Fruit fly (Drosophila melanogaster) whole organism, embryonic: ENCODE measurements around the gene CG5080.

ENCODE experiments used
- B-H2 ChIP-seq: fragments of 200-800 bp; sonication (Bioruptor generic); optimal IDR thresholded peaks from 2 replicates; lab custom pipeline; 2018; ENCODE audit warnings: missing biosample characterization, mild to moderate bottlenecking, missing genetic modification characterization
- CG13424 ChIP-seq: fragments of 200-800 bp; sonication (Bioruptor generic); optimal IDR thresholded peaks from 2 replicates; lab custom pipeline; 2019; ENCODE audit warnings: missing biosample characterization, mild to moderate bottlenecking, missing genetic modification characterization, moderate library complexity
- CG13894 ChIP-seq: fragments of 200-800 bp; sonication (Bioruptor generic); optimal IDR thresholded peaks from 3 replicates; lab custom pipeline; 2018; ENCODE audit warnings: missing biosample characterization, mild to moderate bottlenecking, missing genetic modification characterization, moderate library complexity
- CG1647 ChIP-seq: fragments of 200-800 bp; sonication (Bioruptor generic); optimal IDR thresholded peaks from 3 replicates; lab custom pipeline; 2016; ENCODE audit warnings: missing biosample characterization, missing genetic modification characterization
- CG17359 ChIP-seq: fragments of 200-800 bp; sonication (Bioruptor generic); optimal IDR thresholded peaks from 3 replicates; lab custom pipeline; 2018; ENCODE audit warnings: missing biosample characterization, mild to moderate bottlenecking, missing genetic modification characterization, moderate library complexity
- CG17361 ChIP-seq: fragments of 200-800 bp; sonication (Bioruptor generic); IDR thresholded peaks from 3 replicates; pipeline ENCODE4 v1.3.6; 2022; ENCODE audit warnings: missing biosample characterization, missing genetic modification characterization
- CG18011 ChIP-seq: fragments of 200-800 bp; sonication (Bioruptor generic); optimal IDR thresholded peaks from 2 replicates; lab custom pipeline; 2017; ENCODE audit warnings: missing biosample characterization, missing genetic modification characterization, mild to moderate bottlenecking, moderate library complexity, missing genotype
- CG1832 ChIP-seq: fragments of 200-800 bp; sonication (Bioruptor generic); optimal IDR thresholded peaks from 2 replicates; lab custom pipeline; 2017; ENCODE audit warnings: missing biosample characterization, mild to moderate bottlenecking, missing genetic modification characterization, inconsistent platforms
- CG4282 ChIP-seq: fragments of 200-800 bp; sonication (Bioruptor generic); optimal IDR thresholded peaks from 2 replicates; lab custom pipeline; 2016; ENCODE audit warnings: missing biosample characterization, missing genetic modification characterization
- CG6765 ChIP-seq: fragments of 200-800 bp; sonication (Bioruptor generic); optimal IDR thresholded peaks from 3 replicates; lab custom pipeline; 2017; ENCODE audit warnings: missing biosample characterization, mild to moderate bottlenecking, missing genetic modification characterization
- CG7357 ChIP-seq: fragments of 200-800 bp; sonication (Bioruptor generic); IDR thresholded peaks from 3 replicates; pipeline ENCODE4 v1.3.6; 2022; ENCODE audit warnings: missing biosample characterization, missing genetic modification characterization
- CG7839 ChIP-seq: fragments of 200-800 bp; sonication (Bioruptor generic); optimal IDR thresholded peaks from 3 replicates; lab custom pipeline; 2018; ENCODE audit warnings: missing biosample characterization, mild to moderate bottlenecking, missing genetic modification characterization, moderate library complexity
- CG9437 ChIP-seq: fragments of 200-800 bp; sonication (Bioruptor generic); optimal IDR thresholded peaks from 2 replicates; lab custom pipeline; 2018; ENCODE audit warnings: missing biosample characterization, mild to moderate bottlenecking, missing genetic modification characterization
- CG9932 ChIP-seq: fragments of 200-800 bp; sonication (Bioruptor generic); IDR thresholded peaks from 2 replicates; pipeline ENCODE4 v1.3.6; 2022; ENCODE audit warnings: missing biosample characterization, missing genetic modification characterization
- D19B ChIP-seq: fragments of 200-800 bp; sonication (Bioruptor generic); optimal IDR thresholded peaks from 2 replicates; lab custom pipeline; 2017; ENCODE audit warnings: missing biosample characterization, mild to moderate bottlenecking, missing genetic modification characterization
- Elba2 ChIP-seq: fragments of 200-800 bp; sonication (Bioruptor generic); optimal IDR thresholded peaks from 3 replicates; lab custom pipeline; 2016; ENCODE audit warnings: missing biosample characterization, missing genetic modification characterization
- HLH4C ChIP-seq: fragments of 200-800 bp; sonication (Bioruptor generic); IDR thresholded peaks from 3 replicates; pipeline ENCODE4 v1.3.6; 2022; ENCODE audit warnings: missing biosample characterization, missing genetic modification characterization; ENCODE audit not compliant: partially characterized antibody
- HLHmδ ChIP-seq: fragments of 200-800 bp; sonication (Bioruptor generic); optimal IDR thresholded peaks from 2 replicates; lab custom pipeline; 2018; ENCODE audit warnings: missing biosample characterization, mild to moderate bottlenecking, missing genetic modification characterization, moderate library complexity
- Jarid2 ChIP-seq: fragments of 200-800 bp; sonication (Bioruptor generic); optimal IDR thresholded peaks from 3 replicates; lab custom pipeline; 2017; ENCODE audit warnings: mild to moderate bottlenecking, missing biosample characterization, missing genetic modification reagents, missing genetic modification characterization
- Lim3 ChIP-seq: fragments of 200-800 bp; sonication (Bioruptor generic); IDR thresholded peaks from 2 replicates; pipeline ENCODE4 v1.3.6; 2022; ENCODE audit warnings: missing biosample characterization, missing genetic modification characterization
- Nf-YC ChIP-seq: fragments of 200-800 bp; optimal IDR thresholded peaks from 3 replicates; lab custom pipeline; 2019; ENCODE audit warnings: missing biosample characterization, mild to moderate bottlenecking, missing genetic modification characterization, moderate library complexity
- Oaz ChIP-seq: fragments of 200-800 bp; sonication (Bioruptor generic); IDR thresholded peaks from 2 replicates; pipeline ENCODE4 v1.3.6; 2022; ENCODE audit warnings: missing biosample characterization, missing genetic modification characterization
- Poxn ChIP-seq: fragments of 200-800 bp; sonication (Bioruptor generic); IDR thresholded peaks from 2 replicates; pipeline ENCODE4 v1.3.6; 2022; ENCODE audit warnings: missing biosample characterization, missing genetic modification characterization
- Side ChIP-seq: fragments of 200-800 bp; sonication (Bioruptor generic); optimal IDR thresholded peaks from 2 replicates; lab custom pipeline; 2016; ENCODE audit warnings: missing biosample characterization, missing genetic modification characterization
- Sox100B ChIP-seq: fragments of 200-800 bp; sonication (Bioruptor generic); optimal IDR thresholded peaks from 3 replicates; lab custom pipeline; 2018; ENCODE audit warnings: missing biosample characterization, mild to moderate bottlenecking, missing genetic modification characterization
- Stat92E ChIP-seq, 3 experiments: fragments of >200 bp in 2 of 3; fragments of 200-800 bp in 1 of 3; sonication (Bioruptor generic) in 1 of 3; optimal IDR thresholded peaks; 2 replicates each; lab custom pipeline; 2017 to 2019; ENCODE audit warnings: missing biosample characterization in 3 of 3, missing genetic modification characterization in 3 of 3, mild to moderate bottlenecking in 1 of 3, moderate library complexity in 1 of 3
- al ChIP-seq: fragments of 200-800 bp; sonication (Bioruptor generic); IDR thresholded peaks from 2 replicates; pipeline ENCODE4 v1.3.6; 2022; ENCODE audit warnings: missing biosample characterization, missing genetic modification characterization
- caup ChIP-seq: fragments of 200-800 bp; sonication (Bioruptor generic); optimal IDR thresholded peaks from 3 replicates; lab custom pipeline; 2017; ENCODE audit warnings: missing biosample characterization, mild to moderate bottlenecking, missing genetic modification characterization, moderate library complexity; ENCODE audit not compliant: severe bottlenecking
- crol ChIP-seq: fragments of 200-800 bp; sonication (Bioruptor generic); IDR thresholded peaks from 2 replicates; pipeline ENCODE4 v1.3.6; 2022; ENCODE audit warnings: missing biosample characterization, missing genetic modification characterization
- dmrt99B ChIP-seq: fragments of 200-800 bp; sonication (Bioruptor generic); optimal IDR thresholded peaks from 2 replicates; lab custom pipeline; 2018; ENCODE audit warnings: missing biosample characterization, mild to moderate bottlenecking, missing genetic modification characterization, moderate library complexity
- emc ChIP-seq: fragments of 200-800 bp; sonication (Bioruptor generic); optimal IDR thresholded peaks from 2 replicates; lab custom pipeline; 2016; ENCODE audit warnings: missing biosample characterization, missing genetic modification characterization
- exex ChIP-seq: fragments of 200-800 bp; sonication (Bioruptor generic); optimal IDR thresholded peaks from 4 replicates; lab custom pipeline; 2018; ENCODE audit warnings: missing biosample characterization, mild to moderate bottlenecking, missing genetic modification characterization, moderate library complexity
- ftz-f1 ChIP-seq: fragments of 200-800 bp; sonication (Bioruptor generic); optimal IDR thresholded peaks from 2 replicates; lab custom pipeline; 2016; ENCODE audit warnings: missing biosample characterization, missing genetic modification characterization
- gro ChIP-seq: fragments of 200-800 bp; sonication (Bioruptor generic); optimal IDR thresholded peaks from 2 replicates; lab custom pipeline; 2016; ENCODE audit warnings: missing biosample characterization, missing genetic modification characterization
- gsb ChIP-seq: fragments of 200-800 bp; sonication (Bioruptor generic); IDR thresholded peaks from 2 replicates; pipeline ENCODE4 v1.3.6; 2022; ENCODE audit warnings: missing biosample characterization, missing genetic modification characterization
- jumu ChIP-seq: fragments of 200-800 bp; sonication (Bioruptor generic); optimal IDR thresholded peaks from 3 replicates; lab custom pipeline; 2016; ENCODE audit warnings: missing biosample characterization, missing genetic modification characterization
- kni ChIP-seq: fragments of 200-800 bp; sonication (Bioruptor generic); optimal IDR thresholded peaks from 3 replicates; lab custom pipeline; 2017; ENCODE audit warnings: mild to moderate bottlenecking, missing biosample characterization, missing genetic modification reagents, missing genetic modification characterization
- lbe ChIP-seq: fragments of 200-800 bp; sonication (Bioruptor generic); optimal IDR thresholded peaks from 2 replicates; lab custom pipeline; 2016; ENCODE audit warnings: missing biosample characterization, mild to moderate bottlenecking, missing genetic modification characterization
- luna ChIP-seq: fragments of 200-800 bp; sonication (Bioruptor generic); optimal IDR thresholded peaks from 2 replicates; lab custom pipeline; 2016; ENCODE audit warnings: missing biosample characterization, missing genetic modification characterization
- org-1 ChIP-seq: fragments of 200-800 bp; sonication (Bioruptor generic); optimal IDR thresholded peaks from 2 replicates; lab custom pipeline; 2017; ENCODE audit warnings: missing biosample characterization, missing genetic modification characterization
- phol ChIP-seq: fragments of 200-800 bp; sonication (Bioruptor generic); optimal IDR thresholded peaks from 3 replicates; lab custom pipeline; 2018; ENCODE audit warnings: missing biosample characterization, mild to moderate bottlenecking, missing genetic modification characterization, moderate library complexity
- pzg ChIP-seq: fragments of 200-800 bp; sonication (Bioruptor generic); optimal IDR thresholded peaks from 3 replicates; lab custom pipeline; 2018; ENCODE audit warnings: missing biosample characterization, mild to moderate bottlenecking, missing genetic modification characterization, moderate library complexity
- seq ChIP-seq: fragments of 200-800 bp; sonication (Bioruptor generic); IDR thresholded peaks from 2 replicates; pipeline ENCODE4 v1.3.6; 2022; ENCODE audit warnings: missing biosample characterization, missing genetic modification characterization
- sim ChIP-seq: fragments of 200-800 bp; sonication (Bioruptor generic); IDR thresholded peaks from 2 replicates; pipeline ENCODE4 v1.3.6; 2022; ENCODE audit warnings: missing biosample characterization, missing genetic modification characterization
- toy ChIP-seq: fragments of 200-800 bp; sonication (Bioruptor generic); IDR thresholded peaks from 2 replicates; pipeline ENCODE4 v1.3.6; 2022; ENCODE audit warnings: missing biosample characterization, missing genetic modification characterization
- trem ChIP-seq: fragments of 200-800 bp; optimal IDR thresholded peaks from 3 replicates; lab custom pipeline; 2019; ENCODE audit warnings: missing biosample characterization, mild to moderate bottlenecking, missing genetic modification characterization, moderate library complexity
- trh ChIP-seq: fragments of 200-800 bp; sonication (Bioruptor generic); optimal IDR thresholded peaks from 2 replicates; lab custom pipeline; 2016; ENCODE audit warnings: missing biosample characterization, missing genetic modification characterization
- ttk ChIP-seq: fragments of 200-800 bp; sonication (Bioruptor generic); IDR thresholded peaks from 2 replicates; pipeline ENCODE4 v2.1.2; 2022; ENCODE audit warnings: missing biosample characterization, missing genetic modification characterization

The CG5080 gene

dm6 chr2L:1144371-1145360, 19.0 kb downstream of the CG5080 start (continued):
- TF ChIP-seq CG7839 (tag; lab: Kevin White, UChicago) (peak; percentile 67), kni (no peak), CG18011 (GFP tag; lab: Kevin White, UChicago) (no peak), CG4282 (GFP tag; lab: Kevin White, UChicago) (no peak), crol (GFP tag; lab: Robert Waterston, UW) (no peak), Stat92E (GFP tag; optimal IDR thresholded peaks at IDR 0.05; lab: Kevin White, UChicago) (no peak), B-H2 (no peak), trh (GFP tag; lab: Kevin White, UChicago) (no peak), caup (GFP tag; lab: Kevin White, UChicago) (peak; percentile 23), exex (peak; percentile 78), emc (no peak), CG9437 (GFP tag; lab: Kevin White, UChicago) (no peak), ftz-f1 (no peak), org-1 (peak; percentile 37), CG17359 (tag; lab: Kevin White, UChicago) (peak; percentile 71), trem (tag; lab: Kevin White, UChicago) (peak; percentile 24), gro (GFP tag; lab: Kevin White, UChicago) (peak; percentile 38), sim (GFP tag; lab: Robert Waterston, UW) (peak; percentile 29; the same call in 1 of the 2 replicates), luna (GFP tag; lab: Kevin White, UChicago) (no peak), D19B (GFP tag; lab: Kevin White, UChicago) (peak; percentile 69), CG9932 (GFP tag; lab: Robert Waterston, UW) (no peak), phol (peak; percentile 72), Sox100B (GFP tag; lab: Kevin White, UChicago) (no peak), Jarid2 (no peak), HLHmδ (no peak), CG7357 (GFP tag; lab: Robert Waterston, UW) (peak; percentile 37; the same call in 1 of the 3 replicates), HLH4C (GFP tag; lab: Robert Waterston, UW) (no peak), gsb (GFP tag; lab: Robert Waterston, UW) (no peak), ttk (GFP tag; lab: Robert Waterston, UW) (no peak), Elba2 (no peak), Poxn (no peak), Lim3 (GFP tag; lab: Robert Waterston, UW) (no peak), dmrt99B (tag; lab: Kevin White, UChicago) (peak; percentile 73), toy (no peak), lbe (GFP tag; lab: Kevin White, UChicago) (peak; percentile 91), Nf-YC (tag; lab: Kevin White, UChicago) (no peak), al (GFP tag; lab: Robert Waterston, UW) (no peak), pzg (GFP tag; lab: Kevin White, UChicago) (no peak), seq (GFP tag; lab: Robert Waterston, UW) (0 out of 2 replicates have a peak, but pooled peaks have one; percentile 13), CG6765 (GFP tag; lab: Kevin White, UChicago) (no peak), CG1832 (GFP tag; lab: Kevin White, UChicago) (no peak), CG13424 (tag; lab: Kevin White, UChicago) (peak; percentile 62), Oaz (GFP tag; lab: Robert Waterston, UW) (no peak), CG1647 (GFP tag; lab: Kevin White, UChicago) (no peak), CG17361 (GFP tag; lab: Robert Waterston, UW) (peak; percentile 51; the same call in 2 of the 3 replicates), jumu (GFP tag; lab: Kevin White, UChicago) (no peak), CG13894 (peak; percentile 31), Side (GFP tag; lab: Kevin White, UChicago) (no peak)
